Fruit fly (Drosophila melanogaster) whole organism, pupa: ENCODE data around the gene trio.

Experiments
- CG8301 ChIP-seq: fragments of 200-800 bp; sonication (Bioruptor generic); optimal IDR thresholded peaks from 2 replicates; lab custom pipeline; 2018; ENCODE audit warnings: missing biosample characterization, mild to moderate bottlenecking, missing genetic modification characterization
- EcR ChIP-seq: fragments of 200-800 bp; sonication (Bioruptor generic); optimal IDR thresholded peaks from 3 replicates; lab custom pipeline; 2019; ENCODE audit warnings: missing biosample characterization, missing genetic modification characterization, mild to moderate bottlenecking, moderate library complexity, missing genetic modification reagents
- Pif1A ChIP-seq: fragments of 200-800 bp; sonication (Bioruptor generic); optimal IDR thresholded peaks from 3 replicates; lab custom pipeline; 2016; ENCODE audit warnings: missing biosample characterization, missing genetic modification characterization

- TF ChIP-seq EcR (GFP tag; lab: Kevin White, UChicago) (no peak), Pif1A (GFP tag; lab: Kevin White, UChicago) (no peak), CG8301 (tag; lab: Kevin White, UChicago) (no peak)
These were observed 27.8 kb upstream of the trio start for dm6 chr3L:1062463-1062862.
